Worm (Caenorhabditis elegans): Measurements from ENCODE around the gene fbxc-12.
A peak's percentile ranks its signal among the peaks of the same experiment; 100 is the strongest.

Gene fbxc-12

DNA sequence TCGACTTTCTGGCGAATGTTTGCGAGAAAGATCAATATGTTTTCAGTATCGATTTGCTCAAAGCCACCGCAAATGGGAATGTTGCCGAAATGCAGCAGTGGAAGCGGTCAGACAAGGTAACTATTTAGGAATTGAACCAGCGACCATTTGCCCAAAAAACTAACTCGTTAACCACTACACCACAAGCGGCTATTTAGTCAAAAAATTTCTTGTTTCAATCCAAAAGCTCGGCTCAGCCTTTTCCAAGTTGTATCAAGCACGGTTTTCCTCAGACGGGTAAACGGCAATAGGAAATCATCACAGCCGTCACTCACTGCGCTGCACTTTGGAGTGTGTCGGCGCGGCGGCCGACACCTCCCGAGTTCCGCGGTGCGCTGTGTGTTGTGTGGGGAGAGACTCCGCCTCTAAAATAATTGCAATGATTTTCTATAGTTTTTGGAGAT lies 38.2 kb upstream of the fbxc-12 start (continued):
- peak; percentile 73; the same call in 1 of the 2 replicates for TF ChIP-seq hsf-1 (GFP tag; IDR thresholded peaks at IDR 0.05)
- peak; percentile 88 for TF ChIP-seq F23B12.7 (tag; optimal IDR thresholded peaks at IDR 0.05; ENCODE audit: insufficient read depth)
- TF ChIP-seq hmg-20 (GFP tag; IDR thresholded peaks at IDR 0.05): peak; percentile 67; the same call in 1 of the 2 replicates
- no peak for TF ChIP-seq nhr-120 (GFP tag; IDR thresholded peaks at IDR 0.05)
- TF ChIP-seq F10E7.11 (tag; optimal IDR thresholded peaks at IDR 0.05): no peak
- TF ChIP-seq nfyb-1 (GFP tag; IDR thresholded peaks at IDR 0.05): peak; percentile 88
- TF ChIP-seq F37B4.10 (GFP tag; IDR thresholded peaks at IDR 0.05): no peak
- no peak for TF ChIP-seq F57C9.4 (tag; optimal IDR thresholded peaks at IDR 0.05)
- no peak for TF ChIP-seq egl-18 (GFP tag; IDR thresholded peaks at IDR 0.05)
- TF ChIP-seq bed-1 (GFP tag; IDR thresholded peaks at IDR 0.05): 0 out of 2 replicates have a peak, but pooled peaks have one; percentile 44
- peak; percentile 57 for TF ChIP-seq gei-17 (GFP tag; optimal IDR thresholded peaks at IDR 0.05)
- TF ChIP-seq hmg-1.2 (GFP tag; IDR thresholded peaks at IDR 0.05): peak; percentile 98
- TF ChIP-seq rec-8 (tag; optimal IDR thresholded peaks at IDR 0.05): peak; percentile 19 to 84
- peak; percentile 98 for TF ChIP-seq snpc-3.4 (tag; optimal IDR thresholded peaks at IDR 0.05)
- peak; percentile 85 for TF ChIP-seq lsl-1 (GFP tag; optimal IDR thresholded peaks at IDR 0.05)
- no peak; the same call in none of the 2 replicates for TF ChIP-seq madf-3 (GFP tag; IDR thresholded peaks at IDR 0.05)
- TF ChIP-seq madf-10 (tag; optimal IDR thresholded peaks at IDR 0.05): peak; percentile 58
- TF ChIP-seq repo-1 (tag; optimal IDR thresholded peaks at IDR 0.05): peak; percentile 82
- peak; percentile 94 for TF ChIP-seq Y95B8A.8 (GFP tag; IDR thresholded peaks at IDR 0.05)
- peak; percentile 72 for TF ChIP-seq F52B5.7 (tag; optimal IDR thresholded peaks at IDR 0.05)
- peak; percentile 74; the same call in 1 of the 2 replicates for TF ChIP-seq ztf-25 (GFP tag; IDR thresholded peaks at IDR 0.05)
- TF ChIP-seq nhr-90 (tag; optimal IDR thresholded peaks at IDR 0.05): peak; percentile 77
- TF ChIP-seq ekl-4 (GFP tag; IDR thresholded peaks at IDR 0.05): peak; percentile 91
- peak; percentile 97 for TF ChIP-seq snpc-1.3 (tag; optimal IDR thresholded peaks at IDR 0.05; ENCODE audit: insufficient read depth)
- no peak for TF ChIP-seq dpff-1 (tag; optimal IDR thresholded peaks at IDR 0.05)
- peak; percentile 51 for TF ChIP-seq rpc-1 (optimal IDR thresholded peaks at IDR 0.05)
- TF ChIP-seq rpc-1 (tag; optimal IDR thresholded peaks at IDR 0.05): peak; percentile 74
- peak; percentile 80 for TF ChIP-seq die-1 (tag; optimal IDR thresholded peaks at IDR 0.05)
- TF ChIP-seq mes-4 (tag; optimal IDR thresholded peaks at IDR 0.05): peak; percentile 49
- peak; percentile 91 for TF ChIP-seq lsy-27 (tag; optimal IDR thresholded peaks at IDR 0.05; ENCODE audit: borderline replicate concordance, insufficient read depth)
- TF ChIP-seq nfya-1 (tag; optimal IDR thresholded peaks at IDR 0.05; ENCODE audit: borderline replicate concordance, insufficient read depth): no peak
- peak; percentile 84 for TF ChIP-seq tbp1 (GFP tag; optimal IDR thresholded peaks at IDR 0.05)
- TF ChIP-seq lin-54 (GFP tag; optimal IDR thresholded peaks at IDR 0.05): peak; percentile 88
- TF ChIP-seq unc-130 (GFP tag; optimal IDR thresholded peaks at IDR 0.05): peak; percentile 63

DNA sequence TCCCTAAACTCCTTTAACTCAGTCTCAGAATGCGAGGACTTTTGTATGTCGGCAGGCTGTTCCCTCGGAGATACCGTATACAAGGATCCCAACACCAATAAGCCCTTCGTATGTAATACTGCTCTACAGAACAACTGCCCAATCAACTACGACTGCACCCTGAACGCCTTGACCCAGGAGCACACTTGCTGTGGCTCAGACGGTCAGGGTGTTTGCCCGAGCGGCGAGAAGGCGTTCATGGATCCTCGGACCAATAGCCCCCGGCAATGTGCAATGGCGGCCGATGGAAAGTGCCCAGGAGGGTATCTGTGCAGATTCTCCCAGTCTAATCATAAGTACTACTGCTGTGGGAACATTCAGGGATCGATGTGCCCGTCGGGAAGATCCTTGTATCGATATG lies 36.3 kb upstream of the fbxc-12 start:
- no peak for TF ChIP-seq T26A5.8 (tag; optimal IDR thresholded peaks at IDR 0.05)
- no peak for TF ChIP-seq C17E4.6 (GFP tag; IDR thresholded peaks at IDR 0.05)
- TF ChIP-seq Y79H2A.3 (GFP tag; conservative IDR thresholded peaks at IDR 0.05): no peak
- TF ChIP-seq zfh-2 (GFP tag; conservative IDR thresholded peaks at IDR 0.05): peak; percentile 66
- TF ChIP-seq ceh-58 (GFP tag; IDR thresholded peaks at IDR 0.05): 0 out of 2 replicates have a peak, but pooled peaks have one; percentile 11
- TF ChIP-seq tbp1 (GFP tag; optimal IDR thresholded peaks at IDR 0.05): no peak
